Worm (Caenorhabditis elegans): ENCODE data around the gene W04E12.2.

ce11 chrV:19752879-19753278, 11.9 kb upstream of the W04E12.2 start:
- TF ChIP-seq zag-1 (tag; optimal IDR thresholded peaks at IDR 0.05): no peak
- TF ChIP-seq elt-3 (tag; optimal IDR thresholded peaks at IDR 0.05): no peak
- no peak for TF ChIP-seq ztf-4 (tag; optimal IDR thresholded peaks at IDR 0.05)
- TF ChIP-seq nhr-6 (tag; optimal IDR thresholded peaks at IDR 0.05): no peak
- TF ChIP-seq egl-27 (tag; optimal IDR thresholded peaks at IDR 0.05): no peak
- no peak for TF ChIP-seq ZK546.5 (tag; optimal IDR thresholded peaks at IDR 0.05)
- no peak for TF ChIP-seq elt-1 (tag; optimal IDR thresholded peaks at IDR 0.05)
- no peak for TF ChIP-seq blmp-1 (tag; optimal IDR thresholded peaks at IDR 0.05; ENCODE audit: insufficient read depth)
- no peak for TF ChIP-seq nhr-237 (tag; optimal IDR thresholded peaks at IDR 0.05)
